Worm (Caenorhabditis elegans): ENCODE data around the gene eif-1.

Gene eif-1

ce11 chrII:4942397-4942796 is 51.0 kb downstream of the eif-1 start (continued):
- no peak for TF ChIP-seq unc-30 (tag; optimal IDR thresholded peaks at IDR 0.05)
- TF ChIP-seq lin-14 (GFP tag; optimal IDR thresholded peaks at IDR 0.05) = peak; percentile 25
- no peak for TF ChIP-seq unc-130 (tag; optimal IDR thresholded peaks at IDR 0.05)
- TF ChIP-seq tlp-1 (tag; optimal IDR thresholded peaks at IDR 0.05) = no peak
- no peak for TF ChIP-seq lin-39 (tag; optimal IDR thresholded peaks at IDR 0.05)
- no peak for TF ChIP-seq mab-9 (GFP tag; IDR thresholded peaks at IDR 0.05)
- TF ChIP-seq irx-1 (tag; optimal IDR thresholded peaks at IDR 0.05) = no peak
- no peak for TF ChIP-seq jun-1 (tag; optimal IDR thresholded peaks at IDR 0.05)
- no peak for TF ChIP-seq hlh-17 (GFP tag; optimal IDR thresholded peaks at IDR 0.05; ENCODE audit: borderline replicate concordance)
- TF ChIP-seq lin-13 (GFP tag; optimal IDR thresholded peaks at IDR 0.05) = no peak
- TF ChIP-seq C34B4.2 (tag; optimal IDR thresholded peaks at IDR 0.05) = no peak
- no peak for TF ChIP-seq ceh-88 (GFP tag; IDR thresholded peaks at IDR 0.05)
- peak; percentile 23 for TF ChIP-seq zip-4 (GFP tag; optimal IDR thresholded peaks at IDR 0.05)
- no peak for TF ChIP-seq pag-3 (tag; optimal IDR thresholded peaks at IDR 0.05; ENCODE audit: borderline replicate concordance, insufficient read depth)
- TF ChIP-seq ceh-82 (tag; optimal IDR thresholded peaks at IDR 0.05) = peak in 2 of 3 experiments; percentile 16 to 23
- peak; percentile 36 for TF ChIP-seq lir-3 (tag; optimal IDR thresholded peaks at IDR 0.05; ENCODE audit: poor library complexity)
- TF ChIP-seq F16B12.6 (tag; optimal IDR thresholded peaks at IDR 0.05) = no peak
- TF ChIP-seq efl-3 (GFP tag; optimal IDR thresholded peaks at IDR 0.05) = peak; percentile 31
- TF ChIP-seq pax-3 (tag; optimal IDR thresholded peaks at IDR 0.05) = no peak
- no peak for TF ChIP-seq sup-37 (GFP tag; optimal IDR thresholded peaks at IDR 0.05)
- no peak for TF ChIP-seq sox-4 (tag; optimal IDR thresholded peaks at IDR 0.05)
- peak; percentile 44 for TF ChIP-seq xbp-1 (tag; optimal IDR thresholded peaks at IDR 0.05)
- TF ChIP-seq mep-1 (tag; optimal IDR thresholded peaks at IDR 0.05) = peak; percentile 43
- no peak for TF ChIP-seq ztf-4 (tag; optimal IDR thresholded peaks at IDR 0.05)
- TF ChIP-seq nhr-47 (tag; optimal IDR thresholded peaks at IDR 0.05) = peak; percentile 61
- peak; percentile 74 for TF ChIP-seq rnt-1 (tag; optimal IDR thresholded peaks at IDR 0.05)
- peak in 1 of 2 experiments; percentile 64 for TF ChIP-seq mdl-1 (tag; optimal IDR thresholded peaks at IDR 0.05)
- no peak for TF ChIP-seq hpl-2 (GFP tag; optimal IDR thresholded peaks at IDR 0.05)

ce11 chrII:4941541-4942206 is 51.7 kb downstream of the eif-1 start, which contains the start of gene ZK546.19:
ZK546.19 (plus strand) TSS chrII:4941726.
- no peak for TF ChIP-seq lin-13 (GFP tag; optimal IDR thresholded peaks at IDR 0.05)
- peak; percentile 60 for TF ChIP-seq nhr-85 (tag)
- peak; percentile 39 for TF ChIP-seq nhr-71 (tag; optimal IDR thresholded peaks at IDR 0.05)
- no peak for TF ChIP-seq mdl-1 (tag; optimal IDR thresholded peaks at IDR 0.05)
- no peak for TF ChIP-seq efl-1 (optimal IDR thresholded peaks at IDR 0.05)
- no peak for TF ChIP-seq efl-1 (GFP tag; optimal IDR thresholded peaks at IDR 0.05 in 1 of 2)
- TF ChIP-seq mep-1 (tag; optimal IDR thresholded peaks at IDR 0.05) = no peak
- no peak for TF ChIP-seq lin-35 (GFP tag; optimal IDR thresholded peaks at IDR 0.05)
- TF ChIP-seq unc-98 (GFP tag; IDR thresholded peaks at IDR 0.05) = no peak
- peak; percentile 31 for TF ChIP-seq C16A3.4 (tag; optimal IDR thresholded peaks at IDR 0.05)
- TF ChIP-seq blmp-1 (tag; optimal IDR thresholded peaks at IDR 0.05) = peak; percentile 49
- no peak for TF ChIP-seq xbp-1 (tag; optimal IDR thresholded peaks at IDR 0.05)
- TF ChIP-seq dsc-1 (tag; optimal IDR thresholded peaks at IDR 0.05) = no peak
- TF ChIP-seq elt-2 (tag; optimal IDR thresholded peaks at IDR 0.05) = peak; percentile 39
- TF ChIP-seq F16B12.6 (tag; optimal IDR thresholded peaks at IDR 0.05) = no peak
- TF ChIP-seq lin-14 (GFP tag; optimal IDR thresholded peaks at IDR 0.05) = peak; percentile 69
- TF ChIP-seq lsy-2 (tag; optimal IDR thresholded peaks at IDR 0.05) = peak in 1 of 2 experiments; percentile 15

ce11 chrII:4941050-4941449 is 52.3 kb downstream of the eif-1 start, which contains the start of gene cblc-1:
cblc-1 (minus strand) TSS chrII:4941150.
- no peak for TF ChIP-seq rnt-1 (tag; optimal IDR thresholded peaks at IDR 0.05)
- TF ChIP-seq fkh-10 (GFP tag; optimal IDR thresholded peaks at IDR 0.05) = no peak
- no peak for TF ChIP-seq lin-15B (tag; optimal IDR thresholded peaks at IDR 0.05)
- TF ChIP-seq unc-62 (GFP tag; optimal IDR thresholded peaks at IDR 0.05) = no peak
- TF ChIP-seq mef-2 (tag; optimal IDR thresholded peaks at IDR 0.05) = no peak
- TF ChIP-seq C16A3.4 (tag; optimal IDR thresholded peaks at IDR 0.05) = no peak
- TF ChIP-seq lin-39 (tag; optimal IDR thresholded peaks at IDR 0.05) = no peak
- TF ChIP-seq lin-35 (GFP tag; optimal IDR thresholded peaks at IDR 0.05) = no peak
- TF ChIP-seq hpl-2 (GFP tag; optimal IDR thresholded peaks at IDR 0.05) = no peak
- TF ChIP-seq C04F5.9 (tag; optimal IDR thresholded peaks at IDR 0.05) = no peak
- TF ChIP-seq ces-1 (GFP tag; optimal IDR thresholded peaks at IDR 0.05) = no peak
- TF ChIP-seq nhr-19 (GFP tag; conservative IDR thresholded peaks at IDR 0.05) = no peak
- no peak for TF ChIP-seq xbp-1 (tag; optimal IDR thresholded peaks at IDR 0.05)
- TF ChIP-seq sptf-1 (tag; optimal IDR thresholded peaks at IDR 0.05) = no peak
- TF ChIP-seq nhr-76 (tag; optimal IDR thresholded peaks at IDR 0.05) = no peak
- no peak for TF ChIP-seq snpc-4 (tag; optimal IDR thresholded peaks at IDR 0.05)
- no peak for TF ChIP-seq sup-37 (GFP tag; optimal IDR thresholded peaks at IDR 0.05)
